Worm (Caenorhabditis elegans) whole organism, L3 larva: ENCODE data around the gene R13H4.6.

ENCODE experiments used
- ceh-82 ChIP-seq: fragments of 150-350 bp; optimal IDR thresholded peaks from 2 replicates; lab custom pipeline; 2014; ENCODE audit warnings: missing biosample characterization, missing genetic modification characterization
- daf-12 ChIP-seq: fragments of 150-350 bp; optimal IDR thresholded peaks from 2 replicates; lab custom pipeline; 2014; ENCODE audit warnings: missing biosample characterization, missing genetic modification reagents, missing genetic modification characterization
- egl-27 ChIP-seq: sonication (generic microtip); optimal IDR thresholded peaks from 4 replicates; lab custom pipeline; 2017; ENCODE audit warnings: missing biosample characterization, missing genetic modification reagents, missing genetic modification characterization
- nhr-23 ChIP-seq: fragments of 150-350 bp; optimal IDR thresholded peaks from 2 replicates; lab custom pipeline; 2014; ENCODE audit warnings: missing biosample characterization, missing genetic modification reagents, missing genetic modification characterization
- nhr-237 ChIP-seq: fragments of 150-350 bp; optimal IDR thresholded peaks from 2 replicates; lab custom pipeline; 2014; ENCODE audit warnings: missing biosample characterization, missing genetic modification characterization
- nhr-76 ChIP-seq: fragments of 150-350 bp; sonication (generic microtip); optimal IDR thresholded peaks from 5 replicates; lab custom pipeline; 2014; ENCODE audit warnings: missing biosample characterization, missing genetic modification characterization
- ztf-4 ChIP-seq: fragments of 150-350 bp; optimal IDR thresholded peaks from 2 replicates; lab custom pipeline; 2014; ENCODE audit warnings: missing biosample characterization, missing genetic modification characterization

- no peak for TF ChIP-seq egl-27 (tag; lab: Kevin White, UChicago)
- TF ChIP-seq ceh-82 (tag; lab: Kevin White, UChicago), result no peak
- TF ChIP-seq nhr-76 (tag; lab: Kevin White, UChicago), result no peak
- TF ChIP-seq nhr-237, result no peak
- TF ChIP-seq nhr-23 (tag; lab: Kevin White, UChicago), result no peak
- no peak for TF ChIP-seq daf-12 (tag; lab: Kevin White, UChicago)
- TF ChIP-seq ztf-4, result no peak
Measured at ce11 chrV:11845492-11845891, 17.4 kb upstream of the R13H4.6 start, which contains the start of gene hmp-1.
